Fruit fly (Drosophila melanogaster) whole organism: ENCODE results near the gene lwr.

ENCODE experiments used
- pan ChIP-seq: fragments of >200 bp; optimal IDR thresholded peaks from 2 replicates; lab custom pipeline; 2017
- usp ChIP-seq: fragments of >200 bp; optimal IDR thresholded peaks from 2 replicates; lab custom pipeline; 2017; ENCODE audit warnings: missing biosample characterization, missing genetic modification characterization, mixed read lengths

DNA sequence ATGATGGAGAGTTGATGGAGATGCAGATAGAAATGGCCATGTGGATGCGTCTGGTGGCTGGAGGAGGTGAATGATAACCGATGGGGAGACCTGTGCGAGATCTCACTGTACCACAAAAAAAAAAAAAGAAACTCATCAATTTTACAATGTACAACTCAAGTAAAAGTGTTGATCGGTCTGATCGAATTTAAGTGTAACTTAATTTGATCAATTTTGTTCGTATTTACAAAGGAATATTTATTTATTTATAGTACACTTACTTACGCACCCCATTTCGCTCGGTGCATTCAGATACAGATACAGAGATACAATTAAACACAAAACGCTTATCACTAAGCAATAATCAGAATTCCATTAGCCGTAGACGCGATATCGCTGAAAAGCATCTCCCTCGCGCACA, 19.6 kb downstream of the lwr start:
- TF ChIP-seq usp (GFP tag; lab: Kevin White, UChicago) (no peak), pan (lab: Kevin White, UChicago) (no peak)
